Worm (Caenorhabditis elegans) whole organism, L1 larva: Measurements from ENCODE around the gene Y48D7A.1.

Experiments
- ama-1 ChIP-seq: fragments of 150-350 bp; optimal IDR thresholded peaks from 2 replicates; lab custom pipeline; 2014
- ets-5 ChIP-seq: fragments of 200-800 bp; sonication (Bioruptor generic); IDR thresholded peaks from 2 replicates; pipeline ENCODE4 v1.3.6; 2022; ENCODE audit warnings: missing genetic modification characterization, missing compliant biosample characterization
- hlh-17 ChIP-seq: fragments of 200-800 bp; sonication (Bioruptor generic); optimal IDR thresholded peaks from 2 replicates; lab custom pipeline; 2018; ENCODE audit warnings: missing genetic modification characterization, mild to moderate bottlenecking, missing compliant biosample characterization, moderate library complexity, borderline replicate concordance
- nhr-28 ChIP-seq: fragments of 150-350 bp; optimal IDR thresholded peaks from 2 replicates; lab custom pipeline; 2014; ENCODE audit warnings: missing biosample characterization, missing genetic modification characterization
- skn-1 ChIP-seq: fragments of 150-350 bp; optimal IDR thresholded peaks from 2 replicates; lab custom pipeline; 2014; ENCODE audit warnings: missing biosample characterization, missing genetic modification characterization
- snpc-4 ChIP-seq: fragments of 150-350 bp; optimal IDR thresholded peaks from 2 replicates; lab custom pipeline; 2014; ENCODE audit warnings: missing biosample characterization, missing genetic modification characterization
- ztf-11 ChIP-seq, 2 experiments: sonication (generic microtip); optimal IDR thresholded peaks; 2 replicates each; lab custom pipeline; 2016 to 2017; ENCODE audit warnings: missing genetic modification characterization in 2 of 2, missing biosample characterization in 1 of 2, missing compliant biosample characterization in 1 of 2

DNA sequence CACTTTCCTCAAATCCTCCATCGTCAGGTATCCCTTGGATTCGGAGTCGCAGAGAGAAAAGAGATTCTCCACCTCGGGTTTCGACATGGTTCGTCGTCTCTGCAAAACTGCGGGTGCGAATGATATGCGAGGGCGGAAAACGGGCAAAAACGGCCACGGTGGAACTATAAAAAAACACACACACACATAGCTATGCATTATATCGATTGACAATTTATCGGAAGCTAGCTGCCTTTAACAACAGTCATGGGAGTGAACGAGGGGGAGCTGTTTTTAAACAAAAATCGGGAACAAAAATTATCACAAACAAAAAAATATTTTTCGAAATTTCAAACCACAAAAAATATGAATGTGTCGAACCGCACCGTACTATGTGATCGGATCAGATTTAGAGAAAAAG is 50.0 kb downstream of the Y48D7A.1 start, which contains the start of gene rsef-1:
- no peak for TF ChIP-seq hlh-17 (GFP tag; lab: Kevin White, UChicago)
- no peak for TF ChIP-seq ama-1 (lab: Kevin White, UChicago)
- TF ChIP-seq snpc-4, result no peak
- TF ChIP-seq skn-1 (tag; lab: Kevin White, UChicago), result no peak
- no peak for TF ChIP-seq nhr-28 (tag; lab: Kevin White, UChicago)
- TF ChIP-seq ztf-11 (tag; optimal IDR thresholded peaks at IDR 0.05; lab: Kevin White, UChicago), result no peak
- TF ChIP-seq ets-5, result no peak
